Worm (Caenorhabditis elegans) whole organism, L3 larva: ENCODE results near the gene srw-119.

ENCODE experiments used
- R02D3.7 ChIP-seq: fragments of 150-350 bp; optimal IDR thresholded peaks from 2 replicates; lab custom pipeline; 2014; ENCODE audit warnings: missing biosample characterization, missing genetic modification characterization
- aly-2 ChIP-seq: fragments of 150-350 bp; optimal IDR thresholded peaks from 2 replicates; lab custom pipeline; 2014; ENCODE audit warnings: missing biosample characterization, missing genetic modification characterization
- ama-1 ChIP-seq: fragments of 150-350 bp; optimal IDR thresholded peaks from 2 replicates; lab custom pipeline; 2018
- ceh-16 ChIP-seq: sonication (generic microtip); optimal IDR thresholded peaks from 2 replicates; lab custom pipeline; 2017; ENCODE audit warnings: missing biosample characterization, missing genetic modification characterization
- ceh-82 ChIP-seq: fragments of 150-350 bp; optimal IDR thresholded peaks from 2 replicates; lab custom pipeline; 2014; ENCODE audit warnings: missing biosample characterization, missing genetic modification characterization
- ceh-9 ChIP-seq: sonication (generic microtip); optimal IDR thresholded peaks from 2 replicates; lab custom pipeline; 2018; ENCODE audit warnings: missing biosample characterization, missing genetic modification characterization
- daf-12 ChIP-seq: fragments of 150-350 bp; optimal IDR thresholded peaks from 2 replicates; lab custom pipeline; 2014; ENCODE audit warnings: missing biosample characterization, missing genetic modification reagents, missing genetic modification characterization
- egl-27 ChIP-seq: sonication (generic microtip); optimal IDR thresholded peaks from 4 replicates; lab custom pipeline; 2017; ENCODE audit warnings: missing biosample characterization, missing genetic modification reagents, missing genetic modification characterization
- egl-5 ChIP-seq: fragments of 150-350 bp; optimal IDR thresholded peaks from 2 replicates; lab custom pipeline; 2017; ENCODE audit warnings: missing biosample characterization, missing genetic modification reagents, missing genetic modification characterization, inconsistent platforms
- elt-2 ChIP-seq: sonication (generic microtip); optimal IDR thresholded peaks from 2 replicates; lab custom pipeline; 2016; ENCODE audit warnings: missing genetic modification reagents, mild to moderate bottlenecking, missing genetic modification characterization, missing compliant biosample characterization
- elt-3 ChIP-seq, 3 experiments: fragments of 150-350 bp in 1 of 3; sonication (generic microtip) in 2 of 3; optimal IDR thresholded peaks; 2 replicates in 2 of 3; 4 replicates in 1 of 3; lab custom pipeline; 2014 to 2017; ENCODE audit warnings: missing biosample characterization in 3 of 3, missing genetic modification characterization in 3 of 3
- eor-1 ChIP-seq, 2 experiments: fragments of 150-350 bp; optimal IDR thresholded peaks; 2 replicates each; lab custom pipeline; 2014 to 2018; ENCODE audit warnings: missing biosample characterization in 2 of 2, missing genetic modification characterization in 2 of 2
- fkh-10 ChIP-seq: sonication (generic microtip); optimal IDR thresholded peaks from 2 replicates; lab custom pipeline; 2017; ENCODE audit warnings: missing biosample characterization, missing genetic modification reagents, missing genetic modification characterization
- fkh-2 ChIP-seq: fragments of 150-350 bp; optimal IDR thresholded peaks from 2 replicates; lab custom pipeline; 2014; ENCODE audit warnings: missing biosample characterization, missing genetic modification reagents, missing genetic modification characterization
- fos-1 ChIP-seq: fragments of 150-350 bp; optimal IDR thresholded peaks from 2 replicates; lab custom pipeline; 2014; ENCODE audit warnings: missing biosample characterization, missing genetic modification characterization
- hmg-11 ChIP-seq: sonication (generic microtip); optimal IDR thresholded peaks from 2 replicates; lab custom pipeline; 2016; ENCODE audit warnings: missing genetic modification characterization, missing compliant biosample characterization
- lin-15B ChIP-seq: fragments of 150-350 bp; optimal IDR thresholded peaks from 2 replicates; lab custom pipeline; 2014; ENCODE audit warnings: missing biosample characterization, missing genetic modification characterization
- lin-39 ChIP-seq: fragments of 150-350 bp; optimal IDR thresholded peaks from 2 replicates; lab custom pipeline; 2018; ENCODE audit warnings: missing biosample characterization, missing genetic modification reagents, missing genetic modification characterization
- lsy-12 ChIP-seq: sonication (generic microtip); optimal IDR thresholded peaks from 2 replicates; lab custom pipeline; 2016; ENCODE audit warnings: mild to moderate bottlenecking, missing genetic modification characterization, missing compliant biosample characterization
- nfya-1 ChIP-seq: sonication (generic microtip); optimal IDR thresholded peaks from 2 replicates; lab custom pipeline; 2017; ENCODE audit warnings: missing genetic modification characterization, mild to moderate bottlenecking, missing compliant biosample characterization, antibody characterized with exemption, moderate library complexity; ENCODE audit not compliant: insufficient read depth
- nhr-11 ChIP-seq: fragments of 150-350 bp; optimal IDR thresholded peaks from 2 replicates; lab custom pipeline; 2014; ENCODE audit warnings: missing biosample characterization, missing genetic modification characterization
- nhr-12 ChIP-seq: fragments of 150-350 bp; optimal IDR thresholded peaks from 2 replicates; lab custom pipeline; 2014; ENCODE audit warnings: missing biosample characterization, missing genetic modification characterization
- nhr-23 ChIP-seq: fragments of 150-350 bp; optimal IDR thresholded peaks from 2 replicates; lab custom pipeline; 2014; ENCODE audit warnings: missing biosample characterization, missing genetic modification reagents, missing genetic modification characterization
- nhr-237 ChIP-seq: fragments of 150-350 bp; optimal IDR thresholded peaks from 2 replicates; lab custom pipeline; 2014; ENCODE audit warnings: missing biosample characterization, missing genetic modification characterization
- nhr-28 ChIP-seq: fragments of 150-350 bp; optimal IDR thresholded peaks from 2 replicates; lab custom pipeline; 2014; ENCODE audit warnings: missing biosample characterization, missing genetic modification characterization
- nhr-43 ChIP-seq: sonication (generic microtip); optimal IDR thresholded peaks from 2 replicates; lab custom pipeline; 2016; ENCODE audit warnings: mild to moderate bottlenecking, missing genetic modification characterization, missing compliant biosample characterization; ENCODE audit not compliant: poor library complexity, severe bottlenecking
- nhr-77 ChIP-seq: fragments of 150-350 bp; optimal IDR thresholded peaks from 2 replicates; lab custom pipeline; 2014; ENCODE audit warnings: missing biosample characterization, missing genetic modification characterization
- pha-4 ChIP-seq: fragments of 150-350 bp; optimal IDR thresholded peaks from 2 replicates; lab custom pipeline; 2014; ENCODE audit warnings: missing biosample characterization, missing genetic modification reagents, missing genetic modification characterization
- pqm-1 ChIP-seq: fragments of 150-350 bp; optimal IDR thresholded peaks from 2 replicates; lab custom pipeline; 2017; ENCODE audit warnings: missing biosample characterization, missing genetic modification characterization, inconsistent platforms
- sea-2 ChIP-seq: fragments of 150-350 bp; sonication (generic microtip); optimal IDR thresholded peaks from 4 replicates; lab custom pipeline; 2014; ENCODE audit warnings: missing biosample characterization, missing genetic modification reagents, missing genetic modification characterization
- skn-1 ChIP-seq: fragments of 150-350 bp; optimal IDR thresholded peaks from 2 replicates; lab custom pipeline; 2014; ENCODE audit warnings: missing biosample characterization, missing genetic modification characterization
- snpc-4 ChIP-seq: fragments of 150-350 bp; optimal IDR thresholded peaks from 2 replicates; lab custom pipeline; 2014; ENCODE audit warnings: missing biosample characterization, missing genetic modification characterization
- tbx-2 ChIP-seq: sonication (generic microtip); optimal IDR thresholded peaks from 2 replicates; lab custom pipeline; 2016; ENCODE audit warnings: mild to moderate bottlenecking, missing genetic modification characterization, missing compliant biosample characterization
- unc-62 ChIP-seq: fragments of 150-350 bp; sonication (generic microtip); optimal IDR thresholded peaks from 4 replicates; lab custom pipeline; 2014; ENCODE audit warnings: missing biosample characterization, missing genetic modification reagents, missing genetic modification characterization
- zag-1 ChIP-seq: fragments of 150-350 bp; optimal IDR thresholded peaks from 2 replicates; lab custom pipeline; 2014; ENCODE audit warnings: missing biosample characterization, missing genetic modification characterization
- ztf-11 ChIP-seq: fragments of 150-350 bp; optimal IDR thresholded peaks from 2 replicates; lab custom pipeline; 2014; ENCODE audit warnings: missing biosample characterization, missing genetic modification characterization
- ztf-4 ChIP-seq: fragments of 150-350 bp; optimal IDR thresholded peaks from 2 replicates; lab custom pipeline; 2014; ENCODE audit warnings: missing biosample characterization, missing genetic modification characterization

The srw-119 gene

DNA sequence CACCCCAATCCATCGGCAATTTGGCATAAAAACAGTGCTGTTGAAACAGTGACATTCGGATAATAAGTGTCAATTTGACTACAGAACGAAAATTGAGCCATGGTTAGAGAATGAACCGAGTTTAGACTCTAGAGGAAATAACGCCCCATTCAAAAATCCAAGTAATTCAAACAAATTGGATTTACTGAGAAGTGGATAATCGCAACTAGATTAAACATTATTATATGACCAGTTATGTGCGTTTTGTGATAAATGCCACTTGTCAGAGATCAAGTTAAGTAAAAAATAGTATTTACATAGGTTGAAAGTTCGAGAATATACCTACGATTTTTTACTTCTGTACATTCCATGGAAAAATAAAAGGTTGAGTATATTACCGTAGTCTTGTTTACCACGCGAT, 14.3 kb downstream of the srw-119 start, which contains the start of gene srw-139:
Gene srw-139 (minus strand): TSS at position 101 of the 400 bp plus-strand sequence.
- TF ChIP-seq snpc-4 (tag; lab: Kevin White, UChicago) (no peak), skn-1 (no peak), aly-2 (tag; lab: Kevin White, UChicago) (no peak), sea-2 (GFP tag; lab: Kevin White, UChicago) (no peak), ama-1 (no peak), nhr-77 (no peak), fkh-10 (no peak), tbx-2 (tag; lab: Kevin White, UChicago) (no peak), ceh-9 (tag; lab: Kevin White, UChicago) (no peak), fos-1 (tag; lab: Kevin White, UChicago) (no peak), ztf-11 (tag; lab: Kevin White, UChicago) (no peak), eor-1 (tag; optimal IDR thresholded peaks at IDR 0.05; lab: Kevin White, UChicago) (no peak), hmg-11 (tag; lab: Kevin White, UChicago) (no peak), R02D3.7 (tag; lab: Kevin White, UChicago) (no peak), ztf-4 (tag; lab: Kevin White, UChicago) (no peak), lin-39 (tag; lab: Kevin White, UChicago) (no peak), nhr-237 (tag; lab: Kevin White, UChicago) (no peak), nhr-12 (tag; lab: Kevin White, UChicago) (no peak), elt-3 (tag; optimal IDR thresholded peaks at IDR 0.05; lab: Kevin White, UChicago) (no peak)

DNA sequence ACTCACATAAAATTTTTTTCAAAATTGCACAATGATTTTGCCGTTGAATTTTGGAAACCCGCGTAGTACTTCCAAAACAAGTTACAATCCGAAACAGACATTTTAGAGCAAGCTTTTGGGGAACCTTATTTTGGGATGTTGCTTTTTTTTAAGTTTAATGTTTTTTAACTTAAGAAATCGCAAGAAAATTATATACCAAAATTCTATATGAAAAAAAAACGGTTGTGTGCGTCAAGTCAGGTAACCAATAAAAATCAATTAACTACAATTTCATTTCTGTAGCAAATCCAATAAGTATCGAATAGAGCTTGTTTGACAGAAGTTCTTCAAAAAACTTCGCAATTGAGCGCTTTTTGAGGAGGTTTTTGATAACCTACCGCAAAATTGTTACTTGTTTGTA, 16.3 kb downstream of the srw-119 start, which contains the start of gene srw-117:
Gene srw-117 (minus strand): TSS at position 101 of the 400 bp plus-strand sequence.
- TF ChIP-seq fkh-10 (no peak), nhr-23 (no peak), elt-3 (tag; optimal IDR thresholded peaks at IDR 0.05; lab: Kevin White, UChicago) (no peak), R02D3.7 (tag; lab: Kevin White, UChicago) (no peak), eor-1 (tag; optimal IDR thresholded peaks at IDR 0.05; lab: Kevin White, UChicago) (no peak), pha-4 (no peak), nfya-1 (tag; lab: Kevin White, UChicago) (no peak), elt-2 (tag; lab: Kevin White, UChicago) (no peak), unc-62 (no peak), lin-39 (tag; lab: Kevin White, UChicago) (no peak), ztf-4 (tag; lab: Kevin White, UChicago) (no peak), tbx-2 (tag; lab: Kevin White, UChicago) (no peak), egl-27 (no peak), egl-5 (no peak), nhr-237 (tag; lab: Kevin White, UChicago) (no peak), ceh-82 (tag; lab: Kevin White, UChicago) (no peak)

DNA sequence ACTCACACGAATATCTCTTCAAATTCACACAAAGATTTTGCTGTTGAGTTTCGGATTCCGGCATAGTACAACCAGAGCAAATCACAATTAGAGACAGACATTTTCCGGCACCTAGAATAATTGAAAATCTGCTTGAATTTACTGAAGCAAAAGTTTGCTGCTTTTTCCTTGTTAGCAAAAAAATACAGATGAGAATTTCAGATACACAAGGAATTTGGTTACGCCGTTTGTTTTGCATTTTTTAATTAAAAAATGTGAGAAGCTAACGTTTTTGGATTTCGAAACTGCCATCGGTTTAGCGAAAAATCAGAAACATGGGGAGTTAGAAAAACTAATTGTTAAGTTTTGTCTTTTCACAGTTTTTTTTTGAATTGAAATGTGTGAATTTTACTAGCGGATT, 19.7 kb downstream of the srw-119 start, which contains the start of gene srw-118:
Gene srw-118 (minus strand): TSS at position 101 of the 400 bp plus-strand sequence.
- TF ChIP-seq nhr-28 (tag; lab: Kevin White, UChicago) (no peak), elt-3 (tag; optimal IDR thresholded peaks at IDR 0.05; lab: Kevin White, UChicago) (no peak), nhr-23 (no peak), eor-1 (tag; optimal IDR thresholded peaks at IDR 0.05; lab: Kevin White, UChicago) (no peak), daf-12 (tag; lab: Kevin White, UChicago) (no peak), nhr-43 (no peak), sea-2 (GFP tag; lab: Kevin White, UChicago) (no peak), ceh-16 (tag; lab: Kevin White, UChicago) (no peak), lsy-12 (tag; lab: Kevin White, UChicago) (no peak), skn-1 (no peak)

DNA sequence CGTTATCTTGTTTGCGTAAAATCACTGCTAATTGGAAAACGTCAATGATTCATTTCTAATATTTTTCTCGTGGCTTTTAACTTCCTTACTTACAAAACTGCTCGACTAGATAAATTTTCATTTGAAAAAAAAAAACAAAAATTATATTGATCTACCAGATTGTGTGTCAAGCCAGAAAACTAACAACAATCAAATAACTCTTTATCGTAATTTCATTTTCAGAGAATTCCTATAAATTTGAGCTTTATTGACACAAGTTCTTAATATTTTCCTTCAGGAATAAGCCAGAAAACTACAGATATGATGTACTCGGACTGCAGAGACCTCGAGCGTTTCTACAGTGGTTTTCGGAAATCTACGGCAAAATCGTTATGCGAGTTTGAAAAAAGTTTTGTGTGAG, 23.3 kb downstream of the srw-119 start, which contains the start of gene srw-124:
Gene srw-124 (plus strand): TSS at position 301 of the 400 bp plus-strand sequence.
- TF ChIP-seq zag-1 (tag; lab: Kevin White, UChicago) = no peak
- TF ChIP-seq daf-12 (tag; lab: Kevin White, UChicago) = no peak
- no peak for TF ChIP-seq ztf-11 (tag; lab: Kevin White, UChicago)
- no peak for TF ChIP-seq fkh-2
- no peak for TF ChIP-seq elt-2 (tag; lab: Kevin White, UChicago)
- TF ChIP-seq pqm-1 = no peak
- no peak for TF ChIP-seq ztf-4 (tag; lab: Kevin White, UChicago)
- no peak for TF ChIP-seq sea-2 (GFP tag; lab: Kevin White, UChicago)
- no peak for TF ChIP-seq tbx-2 (tag; lab: Kevin White, UChicago)
- no peak for TF ChIP-seq ceh-9 (tag; lab: Kevin White, UChicago)
- TF ChIP-seq lin-15B (tag; lab: Kevin White, UChicago) = no peak
- TF ChIP-seq nhr-237 (tag; lab: Kevin White, UChicago) = no peak
- no peak for TF ChIP-seq lsy-12 (tag; lab: Kevin White, UChicago)
- TF ChIP-seq nhr-77 = no peak
- no peak for TF ChIP-seq unc-62
- TF ChIP-seq ceh-16 (tag; lab: Kevin White, UChicago) = no peak
- TF ChIP-seq nhr-11 = no peak
- TF ChIP-seq, all 47 proteins: peak for 0
